Worm (Caenorhabditis elegans) whole organism, L4 larva: Measurements from ENCODE around the gene fmo-1.

Experiments used
- F37D6.2 ChIP-seq: sonication (generic microtip); optimal IDR thresholded peaks from 2 replicates; lab custom pipeline; 2016; ENCODE audit warnings: mild to moderate bottlenecking, missing genetic modification characterization, missing compliant biosample characterization
- Y5F2A.4 ChIP-seq: fragments of 200-800 bp; sonication (Bioruptor generic); optimal IDR thresholded peaks from 2 replicates; lab custom pipeline; 2018; ENCODE audit warnings: mild to moderate bottlenecking, missing genetic modification characterization, missing compliant biosample characterization
- aha-1 ChIP-seq: fragments of 150-350 bp; peaks from one replicate; lab custom pipeline; 2014; ENCODE audit warnings: missing biosample characterization, missing genetic modification characterization
- ceh-20 ChIP-seq: fragments of 200-800 bp; sonication (Bioruptor generic); IDR thresholded peaks from 2 replicates; pipeline ENCODE4 v1.3.6; 2022; ENCODE audit warnings: missing genetic modification reagents, missing genetic modification characterization, missing compliant biosample characterization
- ceh-62 ChIP-seq: sonication (generic microtip); optimal IDR thresholded peaks from 2 replicates; lab custom pipeline; 2017; ENCODE audit warnings: missing biosample characterization, missing genetic modification characterization
- daf-12 ChIP-seq: fragments of 150-350 bp; optimal IDR thresholded peaks from 2 replicates; lab custom pipeline; 2014; ENCODE audit warnings: missing biosample characterization, missing genetic modification reagents, missing genetic modification characterization
- dmd-6 ChIP-seq: fragments of 200-800 bp; sonication (Bioruptor generic); IDR thresholded peaks from 2 replicates; pipeline ENCODE4 v1.3.6; 2022; ENCODE audit warnings: missing genetic modification reagents, missing genetic modification characterization, missing compliant biosample characterization
- dmd-8 ChIP-seq: fragments of 200-800 bp; sonication (Bioruptor generic); IDR thresholded peaks from 2 replicates; pipeline ENCODE4 v1.3.6; 2022; ENCODE audit warnings: missing genetic modification characterization, missing compliant biosample characterization
- dmd-9 ChIP-seq: fragments of 200-800 bp; sonication (Bioruptor generic); IDR thresholded peaks from 2 replicates; pipeline ENCODE4 v1.3.6; 2022; ENCODE audit warnings: missing genetic modification reagents, missing genetic modification characterization, missing compliant biosample characterization
- egl-43 ChIP-seq: fragments of 200-800 bp; sonication (Bioruptor generic); IDR thresholded peaks from 2 replicates; pipeline ENCODE4 v1.3.6; 2022; ENCODE audit warnings: missing genetic modification reagents, missing genetic modification characterization, missing compliant biosample characterization
- fkh-10 ChIP-seq: fragments of 150-350 bp; optimal IDR thresholded peaks from 2 replicates; lab custom pipeline; 2014; ENCODE audit warnings: missing biosample characterization, missing genetic modification reagents, missing genetic modification characterization
- hif-1 ChIP-seq, 2 experiments: sonication (generic microtip); optimal IDR thresholded peaks; 2 replicates each; lab custom pipeline; 2016 to 2017; ENCODE audit warnings: missing compliant biosample characterization in 2 of 2, missing genetic modification characterization in 2 of 2, missing genetic modification reagents in 2 of 2, missing genotype in 2 of 2, mild to moderate bottlenecking in 1 of 2
- jun-1 ChIP-seq: fragments of 150-350 bp; optimal IDR thresholded peaks from 2 replicates; lab custom pipeline; 2014; ENCODE audit warnings: missing biosample characterization, missing genetic modification reagents, missing genetic modification characterization
- lim-7 ChIP-seq: fragments of 200-800 bp; sonication (Bioruptor generic); IDR thresholded peaks from 2 replicates; pipeline ENCODE4 v1.3.6; 2022; ENCODE audit warnings: missing genetic modification characterization, missing compliant biosample characterization
- lin-38 ChIP-seq: fragments of 200-800 bp; sonication (Bioruptor generic); IDR thresholded peaks from 2 replicates; pipeline ENCODE4 v1.3.6; 2022; ENCODE audit warnings: missing genetic modification reagents, missing genetic modification characterization, missing compliant biosample characterization
- lin-39 ChIP-seq: fragments of 150-350 bp; optimal IDR thresholded peaks from 2 replicates; lab custom pipeline; 2014; ENCODE audit warnings: missing biosample characterization, missing genetic modification reagents, missing genetic modification characterization
- lir-3 ChIP-seq: sonication (generic microtip); optimal IDR thresholded peaks from 2 replicates; lab custom pipeline; 2016; ENCODE audit warnings: mild to moderate bottlenecking, missing genetic modification characterization, missing compliant biosample characterization
- madf-5 ChIP-seq, 2 experiments: fragments of 200-800 bp; sonication (Bioruptor generic); IDR thresholded peaks; 2 replicates each; pipeline ENCODE4 v1.3.6; 2022; ENCODE audit warnings: missing compliant biosample characterization in 2 of 2, missing genetic modification characterization in 2 of 2
- mdl-1 ChIP-seq, 2 experiments: fragments of 150-350 bp in 1 of 2; sonication (generic microtip) in 1 of 2; optimal IDR thresholded peaks; 2 replicates each; lab custom pipeline; 2014 to 2017; ENCODE audit warnings: missing biosample characterization in 2 of 2, missing genetic modification characterization in 2 of 2
- mep-1 ChIP-seq: fragments of 150-350 bp; sonication (generic microtip); optimal IDR thresholded peaks from 3 replicates; lab custom pipeline; 2014; ENCODE audit warnings: missing biosample characterization, missing genetic modification characterization
- mxl-2 ChIP-seq: fragments of 200-800 bp; sonication (Bioruptor generic); conservative IDR thresholded peaks from 2 replicates; pipeline ENCODE4 v1.3.6; 2022; ENCODE audit warnings: missing genetic modification reagents, missing genetic modification characterization, missing compliant biosample characterization
- mxl-3 ChIP-seq: fragments of 200-800 bp; sonication (Bioruptor generic); optimal IDR thresholded peaks from 2 replicates; lab custom pipeline; 2018; ENCODE audit warnings: mild to moderate bottlenecking, missing genetic modification characterization, missing compliant biosample characterization
- nhr-102 ChIP-seq: sonication (generic microtip); optimal IDR thresholded peaks from 2 replicates; lab custom pipeline; 2016; ENCODE audit warnings: mild to moderate bottlenecking, missing genetic modification characterization, moderate library complexity, missing compliant biosample characterization
- nhr-237 ChIP-seq: sonication (generic microtip); optimal IDR thresholded peaks from 2 replicates; lab custom pipeline; 2017; ENCODE audit warnings: missing biosample characterization, missing genetic modification characterization
- nhr-25 ChIP-seq: sonication (generic microtip); optimal IDR thresholded peaks from 2 replicates; lab custom pipeline; 2017; ENCODE audit warnings: missing genetic modification characterization, mild to moderate bottlenecking, missing compliant biosample characterization, antibody characterized with exemption, moderate library complexity, borderline replicate concordance; ENCODE audit not compliant: insufficient read depth
- nhr-28 ChIP-seq: fragments of 150-350 bp; optimal IDR thresholded peaks from 2 replicates; lab custom pipeline; 2014; ENCODE audit warnings: missing biosample characterization, missing genetic modification characterization
- nhr-48 ChIP-seq: sonication (generic microtip); optimal IDR thresholded peaks from 2 replicates; lab custom pipeline; 2016; ENCODE audit warnings: mild to moderate bottlenecking, missing genetic modification characterization, missing compliant biosample characterization
- nhr-6 ChIP-seq: fragments of 150-350 bp; optimal IDR thresholded peaks from 2 replicates; lab custom pipeline; 2014; ENCODE audit warnings: missing biosample characterization, missing genetic modification characterization
- spr-3 ChIP-seq: fragments of 200-800 bp; sonication (Bioruptor generic); optimal IDR thresholded peaks from 2 replicates; lab custom pipeline; 2018; ENCODE audit warnings: mild to moderate bottlenecking, missing genetic modification characterization, missing compliant biosample characterization
- tra-1 ChIP-seq: fragments of 200-800 bp; sonication (Bioruptor generic); IDR thresholded peaks from 2 replicates; pipeline ENCODE4 v1.3.6; 2022; ENCODE audit warnings: missing genetic modification reagents, missing genetic modification characterization, missing compliant biosample characterization
- unc-39 ChIP-seq: sonication (generic microtip); optimal IDR thresholded peaks from 2 replicates; lab custom pipeline; 2017; ENCODE audit warnings: missing biosample characterization, missing genetic modification characterization
- unc-62 ChIP-seq, 3 experiments: fragments of 150-350 bp in 1 of 3; sonication (generic microtip); optimal IDR thresholded peaks in 2 of 3; peaks in 1 of 3; 1 replicate in 1 of 3; 2 replicates in 2 of 3; lab custom pipeline; 2014 to 2017; ENCODE audit warnings: missing biosample characterization in 3 of 3, missing genetic modification characterization in 3 of 3, missing genetic modification reagents in 3 of 3, missing genotype in 1 of 3
- zag-1 ChIP-seq: fragments of 150-350 bp; optimal IDR thresholded peaks from 2 replicates; lab custom pipeline; 2014; ENCODE audit warnings: missing biosample characterization, missing genetic modification characterization
- zfp-3 ChIP-seq: fragments of 200-800 bp; sonication (Bioruptor generic); conservative IDR thresholded peaks from 2 replicates; pipeline ENCODE4 v1.3.6; 2022; ENCODE audit warnings: missing genetic modification reagents, missing genetic modification characterization, missing compliant biosample characterization
- zip-2 ChIP-seq: fragments of 150-350 bp; optimal IDR thresholded peaks from 2 replicates; lab custom pipeline; 2014; ENCODE audit warnings: missing biosample characterization, missing genetic modification characterization

The fmo-1 gene

ce11 chrIV:10666523-10666922 lies 4.9 kb downstream of the fmo-1 start, which contains the start of gene epi-1:
TSS of gene epi-1 (plus strand) at chrIV:10666823.
- no peak for TF ChIP-seq Y5F2A.4
- no peak for TF ChIP-seq mep-1 (tag; lab: Kevin White, UChicago)
- no peak for TF ChIP-seq ceh-62 (tag; lab: Kevin White, UChicago)
- TF ChIP-seq zip-2 (tag; lab: Kevin White, UChicago): no peak
- no peak for TF ChIP-seq nhr-48 (tag; lab: Kevin White, UChicago)

- TF ChIP-seq unc-62 (GFP tag; optimal IDR thresholded peaks at IDR 0.05 in 1 of 2; lab: Kevin White, UChicago) (peak in 1 of 2 experiments; percentile 99), unc-62 (tag; optimal IDR thresholded peaks at IDR 0.05; lab: Kevin White, UChicago) (no peak), nhr-25 (no peak)
Measured at ce11 chrIV:10668561-10668960, 6.9 kb downstream of the fmo-1 start.

ce11 chrIV:10680379-10680778 lies 18.7 kb downstream of the fmo-1 start, which contains the start of gene K08C7.4:
TSS of gene K08C7.4 (minus strand) at chrIV:10680479.
- no peak for TF ChIP-seq nhr-6 (tag; lab: Kevin White, UChicago)
- TF ChIP-seq fkh-10 (GFP tag; lab: Kevin White, UChicago): no peak
- no peak for TF ChIP-seq nhr-237 (tag; lab: Kevin White, UChicago)
- TF ChIP-seq tra-1 (GFP tag; lab: Robert Waterston, UW): no peak
- TF ChIP-seq mxl-2 (GFP tag; lab: Robert Waterston, UW): no peak
- TF ChIP-seq nhr-102 (tag; lab: Kevin White, UChicago): no peak
- TF ChIP-seq lim-7 (GFP tag; lab: Robert Waterston, UW): no peak
- TF ChIP-seq jun-1 (tag; lab: Kevin White, UChicago): no peak
- no peak for TF ChIP-seq lin-38
- TF ChIP-seq daf-12 (tag; lab: Kevin White, UChicago): no peak
- TF ChIP-seq madf-5 (GFP tag; IDR thresholded peaks at IDR 0.05; lab: Robert Waterston, UW): no peak
- no peak for TF ChIP-seq dmd-9 (GFP tag; lab: Robert Waterston, UW)
- no peak for TF ChIP-seq egl-43 (GFP tag; lab: Robert Waterston, UW)
- TF ChIP-seq zag-1 (tag; lab: Kevin White, UChicago): no peak
- TF ChIP-seq dmd-8 (GFP tag; lab: Robert Waterston, UW): no peak
- TF ChIP-seq ceh-20 (GFP tag; lab: Robert Waterston, UW): no peak
- no peak for TF ChIP-seq unc-39 (tag; lab: Kevin White, UChicago)
- no peak for TF ChIP-seq F37D6.2 (tag; lab: Kevin White, UChicago)
- TF ChIP-seq spr-3 (GFP tag; lab: Kevin White, UChicago): no peak
- no peak for TF ChIP-seq zfp-3
- TF ChIP-seq, all 104 proteins: peak for 0

- no peak for TF ChIP-seq hif-1 (tag; optimal IDR thresholded peaks at IDR 0.05; lab: Kevin White, UChicago)
- no peak for TF ChIP-seq lir-3 (tag; lab: Kevin White, UChicago)
- TF ChIP-seq mxl-3 (GFP tag; lab: Kevin White, UChicago): peak; percentile 80
- TF ChIP-seq aha-1 (tag; lab: Kevin White, UChicago): peak; percentile 82
- TF ChIP-seq nhr-28 (tag; lab: Kevin White, UChicago): peak; percentile 76
- peak in 1 of 2 experiments; percentile 74 for TF ChIP-seq mdl-1 (tag; optimal IDR thresholded peaks at IDR 0.05; lab: Kevin White, UChicago)
- TF ChIP-seq tra-1 (GFP tag; lab: Robert Waterston, UW): 0 out of 2 replicates have a peak, but pooled peaks have one; percentile 28
- TF ChIP-seq lin-39: no peak
- peak in 1 of 2 experiments; percentile 99 for TF ChIP-seq unc-62 (GFP tag; optimal IDR thresholded peaks at IDR 0.05 in 1 of 2; lab: Kevin White, UChicago)
- no peak for TF ChIP-seq unc-62 (tag; optimal IDR thresholded peaks at IDR 0.05; lab: Kevin White, UChicago)
- TF ChIP-seq dmd-6 (GFP tag; lab: Robert Waterston, UW): 0 out of 2 replicates have a peak, but pooled peaks have one; percentile 31
- TF ChIP-seq, all 104 proteins: peak for 7
Measured at ce11 chrIV:10682155-10682749, 20.6 kb downstream of the fmo-1 start, which contains the start of gene fmo-2. TSS of gene fmo-2 (plus strand) at chrIV:10682524.
